Fruit fly (Drosophila melanogaster) whole organism, embryonic: ENCODE data around the gene CG10996.

Source experiments
- Antp ChIP-seq: fragments of 200-800 bp; sonication (Bioruptor generic); optimal IDR thresholded peaks from 3 replicates; lab custom pipeline; 2016; ENCODE audit warnings: missing biosample characterization, missing genetic modification characterization
- CG10209 ChIP-seq: fragments of 200-800 bp; sonication (Bioruptor generic); optimal IDR thresholded peaks from 3 replicates; lab custom pipeline; 2017; ENCODE audit warnings: missing biosample characterization, mild to moderate bottlenecking, missing genetic modification characterization, missing genetic modification reagents
- CG10267 ChIP-seq: fragments of 200-800 bp; sonication (Bioruptor generic); optimal IDR thresholded peaks from 2 replicates; lab custom pipeline; 2018; ENCODE audit warnings: missing biosample characterization, mild to moderate bottlenecking, missing genetic modification characterization, moderate library complexity
- CG10274 ChIP-seq: fragments of 200-800 bp; sonication (Bioruptor generic); optimal IDR thresholded peaks from 3 replicates; lab custom pipeline; 2017; ENCODE audit warnings: missing biosample characterization, mild to moderate bottlenecking, missing genetic modification characterization
- CG10321 ChIP-seq: fragments of 200-800 bp; sonication (Bioruptor generic); IDR thresholded peaks from 2 replicates; pipeline ENCODE4 v1.3.6; 2022; ENCODE audit warnings: missing biosample characterization, missing genetic modification characterization
- CG11247 ChIP-seq: fragments of 200-800 bp; sonication (Bioruptor generic); IDR thresholded peaks from 2 replicates; pipeline ENCODE4 v1.3.6; 2022; ENCODE audit warnings: missing biosample characterization, missing genetic modification characterization
- CG12071 ChIP-seq: fragments of 200-800 bp; sonication (Bioruptor generic); optimal IDR thresholded peaks from 3 replicates; lab custom pipeline; 2018; ENCODE audit warnings: missing biosample characterization, mild to moderate bottlenecking, missing genetic modification characterization
- CG12236 ChIP-seq: fragments of 200-800 bp; sonication (Bioruptor generic); optimal IDR thresholded peaks from 2 replicates; lab custom pipeline; 2016; ENCODE audit warnings: missing biosample characterization, missing genetic modification characterization
- CG1233 ChIP-seq: fragments of 200-800 bp; sonication (Bioruptor generic); optimal IDR thresholded peaks from 4 replicates; lab custom pipeline; 2018; ENCODE audit warnings: missing biosample characterization, mild to moderate bottlenecking, missing genetic modification characterization
- CG13624 ChIP-seq: fragments of 200-800 bp; sonication (Bioruptor generic); optimal IDR thresholded peaks from 2 replicates; lab custom pipeline; 2016; ENCODE audit warnings: missing biosample characterization, missing genetic modification characterization
- CG15073 ChIP-seq: fragments of 200-800 bp; sonication (Bioruptor generic); optimal IDR thresholded peaks from 2 replicates; lab custom pipeline; 2016; ENCODE audit warnings: missing biosample characterization, missing genetic modification characterization
- CG16815 ChIP-seq: fragments of 200-800 bp; sonication (Bioruptor generic); optimal IDR thresholded peaks from 3 replicates; lab custom pipeline; 2017; ENCODE audit warnings: missing biosample characterization, mild to moderate bottlenecking, missing genetic modification characterization
- CG17359 ChIP-seq: fragments of 200-800 bp; sonication (Bioruptor generic); optimal IDR thresholded peaks from 3 replicates; lab custom pipeline; 2018; ENCODE audit warnings: missing biosample characterization, mild to moderate bottlenecking, missing genetic modification characterization, moderate library complexity
- CG30403 ChIP-seq: fragments of 200-800 bp; sonication (Bioruptor generic); optimal IDR thresholded peaks from 3 replicates; lab custom pipeline; 2016; ENCODE audit warnings: missing biosample characterization, missing genetic modification characterization
- CG30431 ChIP-seq: fragments of 200-800 bp; sonication (Bioruptor generic); optimal IDR thresholded peaks from 2 replicates; lab custom pipeline; 2017; ENCODE audit warnings: missing biosample characterization, missing genetic modification characterization
- CG42726 ChIP-seq: fragments of 200-800 bp; sonication (Bioruptor generic); IDR thresholded peaks from 2 replicates; pipeline ENCODE4 v1.3.6; 2022; ENCODE audit warnings: missing biosample characterization, missing genetic modification characterization; ENCODE audit not compliant: partially characterized antibody
- CG4404 ChIP-seq: fragments of 200-800 bp; sonication (Bioruptor generic); IDR thresholded peaks from 2 replicates; pipeline ENCODE4 v1.3.6; 2022; ENCODE audit warnings: missing biosample characterization, missing genetic modification characterization
- CG4424 ChIP-seq: fragments of 200-800 bp; sonication (Bioruptor generic); optimal IDR thresholded peaks from 3 replicates; lab custom pipeline; 2016; ENCODE audit warnings: missing biosample characterization, missing genetic modification characterization
- CG7839 ChIP-seq: fragments of 200-800 bp; sonication (Bioruptor generic); optimal IDR thresholded peaks from 3 replicates; lab custom pipeline; 2018; ENCODE audit warnings: missing biosample characterization, mild to moderate bottlenecking, missing genetic modification characterization, moderate library complexity
- CG7987 ChIP-seq: fragments of 200-800 bp; sonication (Bioruptor generic); optimal IDR thresholded peaks from 2 replicates; lab custom pipeline; 2018; ENCODE audit warnings: missing biosample characterization, mild to moderate bottlenecking, missing genetic modification characterization, moderate library complexity
- CG8281 ChIP-seq: fragments of 200-800 bp; sonication (Bioruptor generic); optimal IDR thresholded peaks from 2 replicates; lab custom pipeline; 2018; ENCODE audit warnings: missing biosample characterization, mild to moderate bottlenecking, missing genetic modification characterization, moderate library complexity
- CG8944 ChIP-seq: fragments of 200-800 bp; sonication (Bioruptor generic); optimal IDR thresholded peaks from 3 replicates; lab custom pipeline; 2016; ENCODE audit warnings: missing biosample characterization, missing genetic modification characterization
- D19B ChIP-seq: fragments of 200-800 bp; sonication (Bioruptor generic); optimal IDR thresholded peaks from 2 replicates; lab custom pipeline; 2017; ENCODE audit warnings: missing biosample characterization, mild to moderate bottlenecking, missing genetic modification characterization
- E2f1 ChIP-seq: fragments of 200-800 bp; sonication (Bioruptor generic); IDR thresholded peaks from 2 replicates; pipeline ENCODE4 v1.3.6; 2022; ENCODE audit warnings: missing biosample characterization, missing genetic modification characterization
- E2f2 ChIP-seq: fragments of 200-800 bp; sonication (Bioruptor generic); IDR thresholded peaks from 2 replicates; pipeline ENCODE4 v1.3.6; 2022; ENCODE audit warnings: missing biosample characterization, missing genetic modification characterization
- ERR ChIP-seq: fragments of 200-800 bp; sonication (Bioruptor generic); optimal IDR thresholded peaks from 2 replicates; lab custom pipeline; 2016; ENCODE audit warnings: missing biosample characterization, missing genetic modification characterization
- Hmr ChIP-seq: fragments of 200-800 bp; sonication (Bioruptor generic); optimal IDR thresholded peaks from 3 replicates; lab custom pipeline; 2017; ENCODE audit warnings: mild to moderate bottlenecking, missing biosample characterization, missing genetic modification reagents, missing genetic modification characterization
- Mrtf ChIP-seq: fragments of 200-800 bp; sonication (Bioruptor generic); IDR thresholded peaks from 3 replicates; pipeline ENCODE4 v1.3.6; 2022; ENCODE audit warnings: missing biosample characterization, missing genetic modification characterization
- Nf-YC ChIP-seq: fragments of 200-800 bp; optimal IDR thresholded peaks from 3 replicates; lab custom pipeline; 2019; ENCODE audit warnings: missing biosample characterization, mild to moderate bottlenecking, missing genetic modification characterization, moderate library complexity
- Oli ChIP-seq: fragments of 200-800 bp; sonication (Bioruptor generic); optimal IDR thresholded peaks from 2 replicates; lab custom pipeline; 2018; ENCODE audit warnings: missing biosample characterization, mild to moderate bottlenecking, missing genetic modification characterization, moderate library complexity
- Spps ChIP-seq: fragments of 200-800 bp; sonication (Bioruptor generic); optimal IDR thresholded peaks from 2 replicates; lab custom pipeline; 2018; ENCODE audit warnings: missing biosample characterization, mild to moderate bottlenecking, missing genetic modification characterization
- Ssrp ChIP-seq: fragments of 200-800 bp; sonication (Bioruptor generic); optimal IDR thresholded peaks from 2 replicates; lab custom pipeline; 2018; ENCODE audit warnings: missing biosample characterization, mild to moderate bottlenecking, missing genetic modification characterization, moderate library complexity
- Tbp ChIP-seq: fragments of >200 bp; optimal IDR thresholded peaks from 2 replicates; lab custom pipeline; 2018; ENCODE audit warnings: missing biosample characterization, missing genetic modification characterization
- bbx ChIP-seq: fragments of 200-800 bp; sonication (Bioruptor generic); IDR thresholded peaks from 2 replicates; pipeline ENCODE4 v1.3.6; 2022; ENCODE audit warnings: missing biosample characterization, missing genetic modification characterization; ENCODE audit not compliant: partially characterized antibody
- btn ChIP-seq: fragments of 200-800 bp; sonication (Bioruptor generic); optimal IDR thresholded peaks from 2 replicates; lab custom pipeline; 2016; ENCODE audit warnings: missing biosample characterization, missing genetic modification characterization
- caup ChIP-seq: fragments of 200-800 bp; sonication (Bioruptor generic); optimal IDR thresholded peaks from 3 replicates; lab custom pipeline; 2017; ENCODE audit warnings: missing biosample characterization, mild to moderate bottlenecking, missing genetic modification characterization, moderate library complexity; ENCODE audit not compliant: severe bottlenecking
- chinmo ChIP-seq: fragments of 200-800 bp; sonication (Bioruptor generic); IDR thresholded peaks from 4 replicates; pipeline ENCODE4 v1.3.6; 2022; ENCODE audit warnings: missing biosample characterization, missing genetic modification characterization; ENCODE audit not compliant: partially characterized antibody
- croc ChIP-seq: fragments of 200-800 bp; sonication (Bioruptor generic); conservative IDR thresholded peaks from 3 replicates; pipeline ENCODE4 v1.3.6; 2022; ENCODE audit warnings: missing biosample characterization, missing genetic modification characterization
- emc ChIP-seq: fragments of 200-800 bp; sonication (Bioruptor generic); optimal IDR thresholded peaks from 2 replicates; lab custom pipeline; 2016; ENCODE audit warnings: missing biosample characterization, missing genetic modification characterization
- eve ChIP-seq, 2 experiments: fragments of >200 bp; optimal IDR thresholded peaks; 2 replicates each; lab custom pipeline; 2017; ENCODE audit warnings: missing biosample characterization in 2 of 2, missing genetic modification characterization in 2 of 2
- h ChIP-seq: fragments of >200 bp; optimal IDR thresholded peaks from 2 replicates; lab custom pipeline; 2017
- mld ChIP-seq: fragments of 200-800 bp; sonication (Bioruptor generic); IDR thresholded peaks from 3 replicates; pipeline ENCODE4 v1.3.6; 2022; ENCODE audit warnings: missing biosample characterization, missing genetic modification characterization; ENCODE audit not compliant: partially characterized antibody
- nom ChIP-seq: fragments of 200-800 bp; sonication (Bioruptor generic); optimal IDR thresholded peaks from 2 replicates; lab custom pipeline; 2017; ENCODE audit warnings: missing biosample characterization, missing genetic modification characterization, mild to moderate bottlenecking, moderate library complexity, missing genetic modification reagents
- odd ChIP-seq: fragments of 200-800 bp; sonication (Bioruptor generic); optimal IDR thresholded peaks from 2 replicates; lab custom pipeline; 2017; ENCODE audit warnings: missing biosample characterization, mild to moderate bottlenecking, missing genetic modification characterization
- pb ChIP-seq: fragments of 200-800 bp; sonication (Bioruptor generic); optimal IDR thresholded peaks from 3 replicates; lab custom pipeline; 2016; ENCODE audit warnings: missing biosample characterization, missing genetic modification characterization
- salm ChIP-seq: fragments of 200-800 bp; sonication (Bioruptor generic); optimal IDR thresholded peaks from 2 replicates; lab custom pipeline; 2018; ENCODE audit warnings: missing biosample characterization, mild to moderate bottlenecking, missing genetic modification characterization
- sim ChIP-seq: fragments of 200-800 bp; sonication (Bioruptor generic); IDR thresholded peaks from 2 replicates; pipeline ENCODE4 v1.3.6; 2022; ENCODE audit warnings: missing biosample characterization, missing genetic modification characterization
- slou ChIP-seq: fragments of 200-800 bp; sonication (Bioruptor generic); optimal IDR thresholded peaks from 3 replicates; lab custom pipeline; 2016; ENCODE audit warnings: missing biosample characterization, missing genetic modification characterization
- slp2 ChIP-seq: fragments of 200-800 bp; sonication (Bioruptor generic); optimal IDR thresholded peaks from 2 replicates; lab custom pipeline; 2016; ENCODE audit warnings: missing biosample characterization, missing genetic modification characterization
- sug ChIP-seq: fragments of 200-800 bp; optimal IDR thresholded peaks from 2 replicates; lab custom pipeline; 2019; ENCODE audit warnings: missing biosample characterization, mild to moderate bottlenecking, missing genetic modification characterization, moderate library complexity
- wdn ChIP-seq: fragments of 200-800 bp; sonication (Bioruptor generic); IDR thresholded peaks from 2 replicates; pipeline ENCODE4 v1.3.6; 2022; ENCODE audit warnings: missing biosample characterization, missing genetic modification characterization

The CG10996 gene

dm6 chrX:13838892-13839291 lies 41.5 kb upstream of the CG10996 start (continued):
- TF ChIP-seq CG8944 (GFP tag; lab: Kevin White, UChicago) (peak; percentile 72), croc (GFP tag; lab: Robert Waterston, UW) (no peak; the same call in 2 of the 3 replicates), CG15073 (GFP tag; lab: Kevin White, UChicago) (no peak), odd (GFP tag; lab: Kevin White, UChicago) (peak; percentile 35), eve (GFP tag; optimal IDR thresholded peaks at IDR 0.05; lab: Kevin White, UChicago) (no peak), bbx (GFP tag; lab: Robert Waterston, UW) (no peak), Antp (GFP tag; lab: Kevin White, UChicago) (peak; percentile 75), h (lab: Kevin White, UChicago) (no peak), mld (GFP tag; lab: Robert Waterston, UW) (no peak), E2f2 (peak; percentile 44; the same call in 1 of the 2 replicates), CG42726 (no peak), slou (GFP tag; lab: Kevin White, UChicago) (peak; percentile 36), nom (GFP tag; lab: Kevin White, UChicago) (peak; percentile 66), CG7839 (tag; lab: Kevin White, UChicago) (peak; percentile 81), caup (peak; percentile 40), sug (no peak), E2f1 (peak; percentile 71), btn (peak; percentile 52), sim (no peak), ERR (GFP tag; lab: Kevin White, UChicago) (peak; percentile 68), CG10321 (GFP tag; lab: Robert Waterston, UW) (0 out of 2 replicates have a peak, but pooled peaks have one; percentile 24), CG10274 (GFP tag; lab: Kevin White, UChicago) (peak; percentile 46), CG16815 (GFP tag; lab: Kevin White, UChicago) (peak; percentile 52), CG4404 (GFP tag; lab: Robert Waterston, UW) (peak; percentile 57), CG10267 (tag; lab: Kevin White, UChicago) (peak; percentile 51), Tbp (GFP tag; lab: Kevin White, UChicago) (no peak), CG10209 (GFP tag; lab: Kevin White, UChicago) (peak; percentile 71), Spps (no peak), CG13624 (GFP tag; lab: Kevin White, UChicago) (peak; percentile 58), chinmo (GFP tag; lab: Robert Waterston, UW) (no peak), pb (GFP tag; lab: Kevin White, UChicago) (peak; percentile 8), Hmr (GFP tag; lab: Kevin White, UChicago) (peak; percentile 53), salm (tag; lab: Kevin White, UChicago) (peak; percentile 59), CG8281 (tag; lab: Kevin White, UChicago) (peak; percentile 47), emc (peak; percentile 60), CG4424 (peak; percentile 76), CG12071 (GFP tag; lab: Kevin White, UChicago) (peak; percentile 75), slp2 (GFP tag; lab: Kevin White, UChicago) (peak; percentile 72), CG11247 (GFP tag; lab: Robert Waterston, UW) (peak; percentile 45; the same call in 1 of the 2 replicates), CG30403 (GFP tag; lab: Kevin White, UChicago) (peak; percentile 81), D19B (GFP tag; lab: Kevin White, UChicago) (peak; percentile 53), CG17359 (tag; lab: Kevin White, UChicago) (peak; percentile 84), CG1233 (peak; percentile 41), Mrtf (GFP tag; lab: Robert Waterston, UW) (no peak; the same call in 2 of the 3 replicates), CG7987 (no peak), Nf-YC (no peak), Ssrp (tag; lab: Kevin White, UChicago) (peak; percentile 74), wdn (GFP tag; lab: Robert Waterston, UW) (no peak), CG12236 (GFP tag; lab: Kevin White, UChicago) (peak; percentile 42), CG30431 (GFP tag; lab: Kevin White, UChicago) (peak; percentile 55), Oli (peak; percentile 81)
